Worm (Caenorhabditis elegans) whole organism, late embryonic: Measurements from ENCODE around the gene edg-1.

Source experiments
- K09A11.1 ChIP-seq: sonication (generic microtip); optimal IDR thresholded peaks from 2 replicates; lab custom pipeline; 2017; ENCODE audit warnings: antibody characterized with exemption, mild to moderate bottlenecking, missing genetic modification characterization, missing compliant biosample characterization; ENCODE audit not compliant: insufficient read depth
- T23F11.4 ChIP-seq: fragments of 200-800 bp; sonication (Bioruptor generic); optimal IDR thresholded peaks from 2 replicates; lab custom pipeline; 2018; ENCODE audit warnings: mild to moderate bottlenecking, missing genetic modification characterization, missing compliant biosample characterization
- ceh-14 ChIP-seq: sonication (generic microtip); optimal IDR thresholded peaks from 2 replicates; lab custom pipeline; 2016; ENCODE audit warnings: missing genotype, missing genetic modification characterization, missing compliant biosample characterization
- ceh-18 ChIP-seq: sonication (generic microtip); optimal IDR thresholded peaks from 2 replicates; lab custom pipeline; 2016; ENCODE audit warnings: missing genetic modification characterization, missing compliant biosample characterization
- ceh-19 ChIP-seq: fragments of 200-800 bp; sonication (Bioruptor generic); optimal IDR thresholded peaks from 2 replicates; lab custom pipeline; 2018; ENCODE audit warnings: mild to moderate bottlenecking, missing genetic modification characterization, missing compliant biosample characterization
- ceh-22 ChIP-seq: sonication (generic microtip); optimal IDR thresholded peaks from 2 replicates; lab custom pipeline; 2017; ENCODE audit warnings: missing biosample characterization, missing genetic modification characterization
- ceh-24 ChIP-seq: sonication (generic microtip); optimal IDR thresholded peaks from 2 replicates; lab custom pipeline; 2016; ENCODE audit warnings: mild to moderate bottlenecking, missing genetic modification characterization, missing compliant biosample characterization
- ceh-30 ChIP-seq: fragments of 150-350 bp; optimal IDR thresholded peaks from 2 replicates; lab custom pipeline; 2014; ENCODE audit warnings: missing biosample characterization, missing genetic modification characterization
- ceh-45 ChIP-seq: fragments of 200-800 bp; sonication (Bioruptor generic); IDR thresholded peaks from 2 replicates; pipeline ENCODE4 v1.3.6; 2022; ENCODE audit warnings: missing genetic modification reagents, missing genetic modification characterization, missing compliant biosample characterization
- ceh-48 ChIP-seq: sonication (generic microtip); optimal IDR thresholded peaks from 2 replicates; lab custom pipeline; 2016; ENCODE audit warnings: missing genetic modification characterization, inconsistent platforms, missing compliant biosample characterization
- ceh-9 ChIP-seq: sonication (generic microtip); optimal IDR thresholded peaks from 2 replicates; lab custom pipeline; 2016; ENCODE audit warnings: mild to moderate bottlenecking, missing genetic modification characterization, inconsistent platforms, missing compliant biosample characterization
- che-1 ChIP-seq: sonication (generic microtip); optimal IDR thresholded peaks from 2 replicates; lab custom pipeline; 2016; ENCODE audit warnings: mild to moderate bottlenecking, missing genetic modification characterization, missing compliant biosample characterization
- elt-2 ChIP-seq: sonication (generic microtip); optimal IDR thresholded peaks from 2 replicates; lab custom pipeline; 2016; ENCODE audit warnings: missing genetic modification reagents, missing genetic modification characterization, missing compliant biosample characterization
- ets-4 ChIP-seq: sonication (generic microtip); optimal IDR thresholded peaks from 2 replicates; lab custom pipeline; 2016; ENCODE audit warnings: missing genetic modification characterization, missing compliant biosample characterization
- fax-1 ChIP-seq: sonication (generic microtip); optimal IDR thresholded peaks from 2 replicates; lab custom pipeline; 2016; ENCODE audit warnings: missing genotype, missing genetic modification characterization, missing compliant biosample characterization
- fkh-10 ChIP-seq: fragments of 150-350 bp; optimal IDR thresholded peaks from 2 replicates; lab custom pipeline; 2014; ENCODE audit warnings: missing biosample characterization, missing genetic modification reagents, missing genetic modification characterization
- fkh-6 ChIP-seq: sonication (generic microtip); optimal IDR thresholded peaks from 2 replicates; lab custom pipeline; 2016; ENCODE audit warnings: missing genetic modification characterization, missing compliant biosample characterization
- hlh-13 ChIP-seq: fragments of 200-800 bp; sonication (Bioruptor generic); optimal IDR thresholded peaks from 2 replicates; lab custom pipeline; 2018; ENCODE audit warnings: mild to moderate bottlenecking, missing genetic modification characterization, missing compliant biosample characterization
- hlh-30 ChIP-seq: sonication (generic microtip); optimal IDR thresholded peaks from 2 replicates; lab custom pipeline; 2017; ENCODE audit warnings: antibody characterized with exemption, missing genetic modification characterization, missing compliant biosample characterization; ENCODE audit not compliant: insufficient read depth
- hlh-6 ChIP-seq: sonication (generic microtip); optimal IDR thresholded peaks from 2 replicates; lab custom pipeline; 2016; ENCODE audit warnings: missing genotype, missing genetic modification characterization, missing compliant biosample characterization
- hlh-8 ChIP-seq: sonication (generic microtip); optimal IDR thresholded peaks from 2 replicates; lab custom pipeline; 2016; ENCODE audit warnings: missing genotype, missing genetic modification characterization, missing compliant biosample characterization
- lim-6 ChIP-seq: sonication (generic microtip); optimal IDR thresholded peaks from 2 replicates; lab custom pipeline; 2016; ENCODE audit warnings: missing genetic modification characterization, missing compliant biosample characterization
- lin-11 ChIP-seq: fragments of 200-800 bp; sonication (Bioruptor generic); optimal IDR thresholded peaks from 2 replicates; lab custom pipeline; 2018; ENCODE audit warnings: mild to moderate bottlenecking, missing genetic modification characterization, missing compliant biosample characterization
- mec-3 ChIP-seq: sonication (generic microtip); optimal IDR thresholded peaks from 2 replicates; lab custom pipeline; 2016; ENCODE audit warnings: borderline replicate concordance, missing genetic modification characterization, missing compliant biosample characterization
- nfya-1 ChIP-seq: sonication (generic microtip); optimal IDR thresholded peaks from 2 replicates; lab custom pipeline; 2017; ENCODE audit warnings: missing genetic modification characterization, mild to moderate bottlenecking, missing compliant biosample characterization, antibody characterized with exemption, moderate library complexity
- nhr-11 ChIP-seq: fragments of 150-350 bp; optimal IDR thresholded peaks from 2 replicates; lab custom pipeline; 2014; ENCODE audit warnings: missing biosample characterization, missing genetic modification characterization
- npax-4 ChIP-seq: sonication (generic microtip); optimal IDR thresholded peaks from 2 replicates; lab custom pipeline; 2016; ENCODE audit warnings: missing genetic modification characterization, missing compliant biosample characterization
- odd-2 ChIP-seq: sonication (generic microtip); optimal IDR thresholded peaks from 2 replicates; lab custom pipeline; 2017; ENCODE audit warnings: antibody characterized with exemption, mild to moderate bottlenecking, missing genetic modification characterization, missing compliant biosample characterization
- pat-9 ChIP-seq: fragments of 200-800 bp; sonication (Bioruptor generic); optimal IDR thresholded peaks from 2 replicates; lab custom pipeline; 2018; ENCODE audit warnings: mild to moderate bottlenecking, missing genetic modification characterization, moderate library complexity, missing compliant biosample characterization
- pha-4 ChIP-seq: fragments of 150-350 bp; optimal IDR thresholded peaks from 2 replicates; lab custom pipeline; 2018; ENCODE audit warnings: missing biosample characterization, missing genetic modification reagents, missing genetic modification characterization
- pros-1 ChIP-seq: fragments of 150-350 bp; optimal IDR thresholded peaks from 2 replicates; lab custom pipeline; 2014; ENCODE audit warnings: missing biosample characterization, missing genetic modification reagents, missing genetic modification characterization
- ref-2 ChIP-seq: sonication (generic microtip); optimal IDR thresholded peaks from 2 replicates; lab custom pipeline; 2016; ENCODE audit warnings: missing genetic modification characterization, missing compliant biosample characterization
- rnt-1 ChIP-seq: sonication (generic microtip); optimal IDR thresholded peaks from 2 replicates; lab custom pipeline; 2016; ENCODE audit warnings: missing genetic modification characterization, missing compliant biosample characterization
- sox-4 ChIP-seq: sonication (generic microtip); optimal IDR thresholded peaks from 2 replicates; lab custom pipeline; 2017; ENCODE audit warnings: mild to moderate bottlenecking, missing genetic modification characterization, inconsistent platforms, missing compliant biosample characterization
- syd-9 ChIP-seq: sonication (generic microtip); optimal IDR thresholded peaks from 2 replicates; lab custom pipeline; 2016; ENCODE audit warnings: mild to moderate bottlenecking, missing genetic modification characterization, moderate library complexity, missing compliant biosample characterization
- tbx-2 ChIP-seq: sonication (generic microtip); optimal IDR thresholded peaks from 2 replicates; lab custom pipeline; 2016; ENCODE audit warnings: missing genetic modification characterization, missing compliant biosample characterization
- tbx-7 ChIP-seq: sonication (generic microtip); optimal IDR thresholded peaks from 2 replicates; lab custom pipeline; 2016; ENCODE audit warnings: missing genotype, missing genetic modification characterization, missing compliant biosample characterization
- unc-3 ChIP-seq, 2 experiments: fragments of 200-800 bp in 1 of 2; sonication (Bioruptor generic) in 1 of 2; sonication (generic microtip) in 1 of 2; conservative IDR thresholded peaks in 1 of 2; optimal IDR thresholded peaks in 1 of 2; 2 replicates each; pipeline versions ENCODE4 v1.3.6 to Lab custom; 2016 to 2022; ENCODE audit warnings: missing compliant biosample characterization in 2 of 2, missing genetic modification characterization in 2 of 2, missing genetic modification reagents in 1 of 2
- unc-55 ChIP-seq: sonication (generic microtip); optimal IDR thresholded peaks from 2 replicates; lab custom pipeline; 2017; ENCODE audit warnings: missing biosample characterization, missing genetic modification reagents, missing genetic modification characterization
- unc-86 ChIP-seq: sonication (generic microtip); optimal IDR thresholded peaks from 2 replicates; lab custom pipeline; 2016; ENCODE audit warnings: missing genetic modification characterization, missing compliant biosample characterization
- zip-5 ChIP-seq: sonication (generic microtip); optimal IDR thresholded peaks from 2 replicates; lab custom pipeline; 2016; ENCODE audit warnings: missing genetic modification characterization, missing compliant biosample characterization
- ztf-16 ChIP-seq: sonication (generic microtip); optimal IDR thresholded peaks from 2 replicates; lab custom pipeline; 2017; ENCODE audit warnings: missing genetic modification characterization, missing compliant biosample characterization

edg-1 gene

ce11 chrIV:11315688-11316087 is 4.9 kb upstream of the edg-1 start:
- TF ChIP-seq T23F11.4 (GFP tag; lab: Kevin White, UChicago) (no peak), fkh-6 (tag; lab: Kevin White, UChicago) (no peak), ceh-22 (no peak), sox-4 (tag; lab: Kevin White, UChicago) (no peak), pha-4 (tag; lab: Kevin White, UChicago) (no peak), ceh-45 (GFP tag; lab: Robert Waterston, UW) (no peak), tbx-7 (tag; lab: Kevin White, UChicago) (no peak), zip-5 (no peak), ceh-24 (tag; lab: Kevin White, UChicago) (no peak), ceh-48 (tag; lab: Kevin White, UChicago) (no peak), pat-9 (tag; lab: Kevin White, UChicago) (no peak), ceh-30 (tag; lab: Kevin White, UChicago) (no peak)
- TF ChIP-seq, all 69 proteins: peak for 0

ce11 chrIV:11316106-11316505 is 4.5 kb upstream of the edg-1 start:
- TF ChIP-seq elt-2 (tag; lab: Kevin White, UChicago) (no peak), rnt-1 (tag; lab: Kevin White, UChicago) (no peak), nfya-1 (tag; lab: Kevin White, UChicago) (no peak), unc-55 (GFP tag; lab: Kevin White, UChicago) (no peak), hlh-6 (tag; lab: Kevin White, UChicago) (no peak), ets-4 (no peak)

- TF ChIP-seq fkh-10 (no peak), ceh-9 (tag; lab: Kevin White, UChicago) (no peak), che-1 (tag; lab: Kevin White, UChicago) (no peak), nhr-11 (tag; lab: Kevin White, UChicago) (no peak), tbx-2 (tag; lab: Kevin White, UChicago) (no peak), unc-3 (GFP tag; conservative IDR thresholded peaks at IDR 0.05; lab: Robert Waterston, UW) (no peak), unc-3 (tag; optimal IDR thresholded peaks at IDR 0.05; lab: Kevin White, UChicago) (no peak), ref-2 (tag; lab: Kevin White, UChicago) (no peak), rnt-1 (tag; lab: Kevin White, UChicago) (no peak)
These were observed 4.0 kb upstream of the edg-1 start for ce11 chrIV:11316640-11317039.

- TF ChIP-seq pat-9 (tag; lab: Kevin White, UChicago) (no peak), hlh-13 (no peak), ceh-30 (tag; lab: Kevin White, UChicago) (no peak), ceh-45 (GFP tag; lab: Robert Waterston, UW) (no peak), fax-1 (no peak), K09A11.1 (tag; lab: Kevin White, UChicago) (no peak), ceh-22 (no peak), nfya-1 (tag; lab: Kevin White, UChicago) (no peak), mec-3 (tag; lab: Kevin White, UChicago) (no peak)
- TF ChIP-seq, all 69 proteins: peak for 0
These were observed 3.5 kb upstream of the edg-1 start, which contains the start of gene gspd-1 for ce11 chrIV:11317119-11317518. Gene gspd-1, plus strand, starts transcription at chrIV:11317419.

- no peak for TF ChIP-seq ceh-14 (tag; lab: Kevin White, UChicago)
- no peak for TF ChIP-seq pha-4 (tag; lab: Kevin White, UChicago)
- no peak for TF ChIP-seq ceh-19
These were observed 677 bp upstream of the edg-1 start, which contains the start of gene B0035.18 for ce11 chrIV:11319884-11320362. Gene B0035.18, plus strand, starts transcription at chrIV:11320312.

- no peak for TF ChIP-seq unc-86 (tag; lab: Kevin White, UChicago)
- TF ChIP-seq odd-2 (tag; lab: Kevin White, UChicago): no peak
- no peak for TF ChIP-seq ceh-19
- TF ChIP-seq ceh-14 (tag; lab: Kevin White, UChicago): no peak
- no peak for TF ChIP-seq lin-11 (tag; lab: Kevin White, UChicago)
- no peak for TF ChIP-seq fkh-6 (tag; lab: Kevin White, UChicago)
- TF ChIP-seq pat-9 (tag; lab: Kevin White, UChicago): no peak
- no peak for TF ChIP-seq syd-9
- no peak for TF ChIP-seq ceh-18 (tag; lab: Kevin White, UChicago)
- no peak for TF ChIP-seq ztf-16 (tag; lab: Kevin White, UChicago)
- TF ChIP-seq che-1 (tag; lab: Kevin White, UChicago): no peak
- no peak for TF ChIP-seq npax-4 (tag; lab: Kevin White, UChicago)
- TF ChIP-seq fkh-10: no peak
- TF ChIP-seq lim-6 (tag; lab: Kevin White, UChicago): no peak
- no peak for TF ChIP-seq hlh-30 (tag; lab: Kevin White, UChicago)
- no peak for TF ChIP-seq pros-1
- no peak for TF ChIP-seq hlh-8
These were observed 3.1 kb downstream of the edg-1 start for ce11 chrIV:11323666-11324065.
